Fruit fly (Drosophila melanogaster) whole organism, pupa: ENCODE measurements around the gene Lkb1.

Experiments
- CG12605 ChIP-seq: fragments of 200-800 bp; sonication (Bioruptor generic); IDR thresholded peaks from 2 replicates; pipeline ENCODE4 v1.3.6; 2022; ENCODE audit warnings: missing biosample characterization, missing genetic modification characterization
- CG13204 ChIP-seq: fragments of 200-800 bp; sonication (Bioruptor generic); optimal IDR thresholded peaks from 2 replicates; lab custom pipeline; 2018; ENCODE audit warnings: missing biosample characterization, mild to moderate bottlenecking, missing genetic modification characterization, moderate library complexity
- CG14655 ChIP-seq: fragments of 200-800 bp; sonication (Bioruptor generic); optimal IDR thresholded peaks from 3 replicates; lab custom pipeline; 2017; ENCODE audit warnings: mild to moderate bottlenecking, missing biosample characterization, missing genetic modification reagents, missing genetic modification characterization
- CG15710 ChIP-seq: fragments of 200-800 bp; sonication (Bioruptor generic); optimal IDR thresholded peaks from 2 replicates; lab custom pipeline; 2018; ENCODE audit warnings: missing biosample characterization, mild to moderate bottlenecking, missing genetic modification characterization, moderate library complexity
- CG17806 ChIP-seq: fragments of 200-800 bp; sonication (Bioruptor generic); optimal IDR thresholded peaks from 2 replicates; lab custom pipeline; 2018; ENCODE audit warnings: missing biosample characterization, mild to moderate bottlenecking, missing genetic modification characterization, moderate library complexity
- CG34367 ChIP-seq: fragments of 200-800 bp; sonication (Bioruptor generic); optimal IDR thresholded peaks from 2 replicates; lab custom pipeline; 2018; ENCODE audit warnings: missing biosample characterization, mild to moderate bottlenecking, missing genetic modification characterization
- CG8301 ChIP-seq: fragments of 200-800 bp; sonication (Bioruptor generic); optimal IDR thresholded peaks from 2 replicates; lab custom pipeline; 2018; ENCODE audit warnings: missing biosample characterization, mild to moderate bottlenecking, missing genetic modification characterization
- D1 ChIP-seq: fragments of 200-800 bp; sonication (Bioruptor generic); optimal IDR thresholded peaks from 2 replicates; lab custom pipeline; 2018; ENCODE audit warnings: missing biosample characterization, mild to moderate bottlenecking, missing genetic modification characterization, moderate library complexity
- EcR ChIP-seq: fragments of 200-800 bp; sonication (Bioruptor generic); optimal IDR thresholded peaks from 3 replicates; lab custom pipeline; 2019; ENCODE audit warnings: missing biosample characterization, missing genetic modification characterization, mild to moderate bottlenecking, moderate library complexity, missing genetic modification reagents
- Ets98B ChIP-seq: fragments of 200-800 bp; sonication (Bioruptor generic); IDR thresholded peaks from 2 replicates; pipeline ENCODE4 v1.3.6; 2022; ENCODE audit warnings: missing biosample characterization, missing genetic modification characterization
- Pif1A ChIP-seq: fragments of 200-800 bp; sonication (Bioruptor generic); optimal IDR thresholded peaks from 3 replicates; lab custom pipeline; 2016; ENCODE audit warnings: missing biosample characterization, missing genetic modification characterization
- Pif1B ChIP-seq: fragments of 200-800 bp; sonication (Bioruptor generic); optimal IDR thresholded peaks from 3 replicates; lab custom pipeline; 2016; ENCODE audit warnings: missing biosample characterization, missing genetic modification characterization
- gl ChIP-seq: fragments of 200-800 bp; sonication (Bioruptor generic); optimal IDR thresholded peaks from 2 replicates; lab custom pipeline; 2018; ENCODE audit warnings: missing biosample characterization, mild to moderate bottlenecking, missing genetic modification characterization
- rn ChIP-seq: fragments of 200-800 bp; sonication (Bioruptor generic); IDR thresholded peaks from 2 replicates; pipeline ENCODE4 v1.3.6; 2022; ENCODE audit warnings: missing biosample characterization, missing genetic modification characterization

dm6 chr3R:13719053-13719452 is 42.7 kb downstream of the Lkb1 start:
- TF ChIP-seq CG8301 (tag; lab: Kevin White, UChicago) (no peak), gl (no peak), EcR (GFP tag; lab: Kevin White, UChicago) (no peak), Ets98B (no peak), CG34367 (no peak), Pif1A (GFP tag; lab: Kevin White, UChicago) (no peak), CG14655 (no peak), CG15710 (tag; lab: Kevin White, UChicago) (no peak), CG17806 (tag; lab: Kevin White, UChicago) (no peak), D1 (tag; lab: Kevin White, UChicago) (no peak), CG13204 (GFP tag; lab: Kevin White, UChicago) (no peak), Pif1B (GFP tag; lab: Kevin White, UChicago) (no peak), rn (no peak), CG12605 (GFP tag; lab: Robert Waterston, UW) (no peak)
